Worm (Caenorhabditis elegans): ENCODE results near the gene T01H3.2.

DNA sequence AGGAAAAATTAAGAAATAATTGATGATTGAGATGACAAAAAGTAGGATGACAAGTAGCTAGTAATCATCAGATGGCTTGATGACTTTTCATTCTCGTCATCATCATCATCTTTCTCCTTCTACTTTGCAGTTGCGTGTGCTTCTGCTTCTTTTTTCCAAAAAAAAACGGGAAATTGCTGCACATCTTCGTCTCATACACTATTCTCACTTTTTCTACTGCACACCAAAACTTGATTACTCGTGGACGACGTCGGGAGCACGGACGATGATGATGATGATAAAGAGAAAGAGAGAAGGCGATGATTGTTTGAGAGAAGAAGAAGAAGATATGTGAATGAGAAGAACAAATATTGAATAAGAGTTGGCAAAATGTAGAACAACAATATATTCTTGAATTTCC, 43.4 kb upstream of the T01H3.2 start:
- TF ChIP-seq nhr-47 (tag; optimal IDR thresholded peaks at IDR 0.05) (no peak), zag-1 (tag; optimal IDR thresholded peaks at IDR 0.05) (no peak), ama-1 (optimal IDR thresholded peaks at IDR 0.05) (no peak), lin-35 (GFP tag; optimal IDR thresholded peaks at IDR 0.05) (no peak), lir-3 (tag; optimal IDR thresholded peaks at IDR 0.05; ENCODE audit: poor library complexity) (no peak), nhr-28 (tag; optimal IDR thresholded peaks at IDR 0.05) (no peak), nhr-237 (tag; optimal IDR thresholded peaks at IDR 0.05) (no peak), dsc-1 (tag; optimal IDR thresholded peaks at IDR 0.05) (no peak)

Data from whole organism, L1 larva.